Worm (Caenorhabditis elegans): ENCODE data around the gene clec-136.

- TF ChIP-seq nhr-12 (tag; optimal IDR thresholded peaks at IDR 0.05): no peak
- TF ChIP-seq elt-1 (tag; optimal IDR thresholded peaks at IDR 0.05; ENCODE audit: borderline replicate concordance, insufficient read depth): no peak
- TF ChIP-seq tbx-8 (GFP tag; optimal IDR thresholded peaks at IDR 0.05): no peak
Observed at ce11 chrII:4603035-4603434, 13.3 kb downstream of the clec-136 start, which contains the start of gene F35D11.4.

Data from whole organism, mixed stage, embryonic.